Worm (Caenorhabditis elegans): ENCODE measurements around the gene C05E4.12.

C05E4.12 gene

ce11 chrV:723895-724352 is 37.9 kb downstream of the C05E4.12 start, which contains the start of gene fbxb-72:
fbxb-72 (minus strand) TSS chrV:723952.
- TF ChIP-seq cebp-2 (GFP tag; IDR thresholded peaks at IDR 0.05) (no peak), madf-10 (tag; optimal IDR thresholded peaks at IDR 0.05) (peak; percentile 66), hrde-1 (tag; optimal IDR thresholded peaks at IDR 0.05; ENCODE audit: borderline replicate concordance) (no peak), hmg-1.2 (GFP tag; IDR thresholded peaks at IDR 0.05) (peak; percentile 50), mxl-1 (tag; optimal IDR thresholded peaks at IDR 0.05) (no peak), hmg-20 (GFP tag; IDR thresholded peaks at IDR 0.05) (0 out of 2 replicates have a peak, but pooled peaks have one; percentile 3), dpff-1 (tag; optimal IDR thresholded peaks at IDR 0.05) (no peak), F57C9.4 (tag; optimal IDR thresholded peaks at IDR 0.05) (peak; percentile 85), K12H6.12 (tag; optimal IDR thresholded peaks at IDR 0.05) (peak; percentile 53), snpc-3.4 (tag; optimal IDR thresholded peaks at IDR 0.05) (no peak), lir-1 (GFP tag; conservative IDR thresholded peaks at IDR 0.05) (peak; percentile 58), snpc-1.3 (tag; optimal IDR thresholded peaks at IDR 0.05; ENCODE audit: insufficient read depth) (peak; percentile 64), aptf-2 (GFP tag; conservative IDR thresholded peaks at IDR 0.05) (no peak), F52B5.7 (tag; optimal IDR thresholded peaks at IDR 0.05) (peak; percentile 84), zim-3 (tag; optimal IDR thresholded peaks at IDR 0.05) (peak; percentile 46), madf-3 (GFP tag; IDR thresholded peaks at IDR 0.05) (0 out of 2 replicates have a peak, but pooled peaks have one; percentile 9), repo-1 (tag; optimal IDR thresholded peaks at IDR 0.05) (peak; percentile 90), ama-1 (optimal IDR thresholded peaks at IDR 0.05) (peak; percentile 96), ama-1 (GFP tag; optimal IDR thresholded peaks at IDR 0.05) (no peak), ztf-6 (GFP tag; IDR thresholded peaks at IDR 0.05) (no peak), mcd-1 (GFP tag; IDR thresholded peaks at IDR 0.05) (peak; percentile 38; the same call in 1 of the 2 replicates), F33H1.4 (GFP tag; IDR thresholded peaks at IDR 0.05) (no peak), lin-54 (GFP tag; optimal IDR thresholded peaks at IDR 0.05) (no peak), snpc-4 (GFP tag; optimal IDR thresholded peaks at IDR 0.05) (no peak), snpc-4 (tag; optimal IDR thresholded peaks at IDR 0.05) (peak in 3 of 4 experiments; percentile 1 to 41 (median 34)), tlf-1 (GFP tag; optimal IDR thresholded peaks at IDR 0.05) (peak; percentile 89), ztf-28 (GFP tag; IDR thresholded peaks at IDR 0.05) (no peak), attf-5 (GFP tag; optimal IDR thresholded peaks at IDR 0.05) (peak; percentile 29), athp-1 (tag; optimal IDR thresholded peaks at IDR 0.05) (peak; percentile 74), ZK185.1 (tag; optimal IDR thresholded peaks at IDR 0.05; ENCODE audit: poor library complexity, severe bottlenecking) (peak; percentile 95), Y53G8AR.9 (GFP tag; conservative IDR thresholded peaks at IDR 0.05) (peak; percentile 94), zfh-2 (GFP tag; conservative IDR thresholded peaks at IDR 0.05) (no peak), egl-18 (GFP tag; IDR thresholded peaks at IDR 0.05) (no peak), C17E4.6 (GFP tag; IDR thresholded peaks at IDR 0.05) (no peak), nhr-90 (tag; optimal IDR thresholded peaks at IDR 0.05) (peak; percentile 11), T26A5.8 (tag; optimal IDR thresholded peaks at IDR 0.05) (no peak), lin-26 (GFP tag; IDR thresholded peaks at IDR 0.05) (peak; percentile 32; the same call in 1 of the 2 replicates), bed-1 (GFP tag; IDR thresholded peaks at IDR 0.05) (no peak), mes-4 (tag; optimal IDR thresholded peaks at IDR 0.05) (no peak), gei-17 (GFP tag; optimal IDR thresholded peaks at IDR 0.05) (peak; percentile 38), nhr-120 (GFP tag; IDR thresholded peaks at IDR 0.05) (0 out of 2 replicates have a peak, but pooled peaks have one; percentile 59), F22D6.2 (tag; optimal IDR thresholded peaks at IDR 0.05) (peak; percentile 85), let-526 (GFP tag; IDR thresholded peaks at IDR 0.05) (0 out of 2 replicates have a peak, but pooled peaks have one; percentile 11), aptf-3 (GFP tag; IDR thresholded peaks at IDR 0.05) (no peak), chd-7 (tag; optimal IDR thresholded peaks at IDR 0.05) (peak; percentile 77), lin-35 (GFP tag; optimal IDR thresholded peaks at IDR 0.05) (peak in 1 of 3 experiments; percentile 77), B0019.2 (GFP tag; conservative IDR thresholded peaks at IDR 0.05) (no peak), C06A6.2 (GFP tag; conservative IDR thresholded peaks at IDR 0.05) (peak; percentile 71; the same call in 1 of the 2 replicates), nhr-27 (tag; optimal IDR thresholded peaks at IDR 0.05) (peak; percentile 5)
